Fruit fly (Drosophila melanogaster): ENCODE data around the gene kra.

kra gene

DNA sequence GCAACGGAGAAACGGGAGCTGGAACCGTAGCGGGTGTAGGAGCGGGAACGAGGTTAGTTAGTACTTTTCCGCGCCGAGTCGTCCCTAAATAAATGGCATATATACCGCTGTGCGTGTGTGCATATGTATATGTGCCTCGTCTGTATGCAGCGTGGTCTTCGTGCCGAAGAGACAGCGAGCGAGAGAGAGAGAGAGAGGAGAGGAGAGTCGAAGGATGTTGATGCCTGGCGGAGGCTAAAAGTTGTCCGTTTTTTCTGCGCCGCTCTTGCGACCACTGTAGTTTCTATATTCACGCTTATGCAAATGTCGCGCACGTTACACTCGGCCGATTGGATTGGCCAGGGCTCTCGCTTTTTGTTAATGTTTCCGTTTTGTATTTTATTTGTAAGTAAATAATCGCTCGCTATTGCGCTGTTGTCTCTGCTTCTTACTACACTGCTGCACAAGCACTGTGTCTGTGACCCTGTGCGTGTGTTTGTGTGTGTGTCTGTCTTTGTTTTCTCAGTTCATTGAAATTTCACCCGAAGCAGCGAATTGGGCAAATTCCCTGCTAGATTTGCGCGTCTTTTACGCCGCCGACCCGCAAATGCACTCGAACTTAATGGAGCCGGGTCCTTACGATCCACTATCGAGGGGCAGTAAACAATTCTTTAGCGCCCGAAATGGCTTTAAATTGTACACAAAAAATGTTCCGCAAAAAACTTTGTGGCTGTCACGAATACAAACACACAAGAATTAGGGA lies 11.6 kb upstream of the kra start, which contains the start of gene Rga:
Rga (minus strand) TSS at position 741 of the 742 bp plus-strand sequence.
- TF ChIP-seq ss (GFP tag; optimal IDR thresholded peaks at IDR 0.05): peak; percentile 33 to 38
- peak; percentile 28 for TF ChIP-seq fd85E (GFP tag; optimal IDR thresholded peaks at IDR 0.05)
- TF ChIP-seq lz (GFP tag; optimal IDR thresholded peaks at IDR 0.05): no peak
- no peak for TF ChIP-seq CG4318 (GFP tag; optimal IDR thresholded peaks at IDR 0.05)
- TF ChIP-seq Sox14 (GFP tag; optimal IDR thresholded peaks at IDR 0.05): peak; percentile 67
- TF ChIP-seq Sox102F (GFP tag; optimal IDR thresholded peaks at IDR 0.05): no peak
- peak; percentile 22 for TF ChIP-seq CG6854 (GFP tag; optimal IDR thresholded peaks at IDR 0.05)
- TF ChIP-seq vri (GFP tag; optimal IDR thresholded peaks at IDR 0.05): peak; percentile 31
- no peak for TF ChIP-seq CG10631 (GFP tag; optimal IDR thresholded peaks at IDR 0.05)
- peak; percentile 86 for TF ChIP-seq svp (GFP tag)
- peak; percentile 54 for TF ChIP-seq CG9139 (GFP tag; optimal IDR thresholded peaks at IDR 0.05)
- peak; percentile 48 for TF ChIP-seq Eip78C (GFP tag)
- TF ChIP-seq Ets96B (tag; optimal IDR thresholded peaks at IDR 0.05): no peak
- no peak for TF ChIP-seq Smox (GFP tag; optimal IDR thresholded peaks at IDR 0.05)

DNA sequence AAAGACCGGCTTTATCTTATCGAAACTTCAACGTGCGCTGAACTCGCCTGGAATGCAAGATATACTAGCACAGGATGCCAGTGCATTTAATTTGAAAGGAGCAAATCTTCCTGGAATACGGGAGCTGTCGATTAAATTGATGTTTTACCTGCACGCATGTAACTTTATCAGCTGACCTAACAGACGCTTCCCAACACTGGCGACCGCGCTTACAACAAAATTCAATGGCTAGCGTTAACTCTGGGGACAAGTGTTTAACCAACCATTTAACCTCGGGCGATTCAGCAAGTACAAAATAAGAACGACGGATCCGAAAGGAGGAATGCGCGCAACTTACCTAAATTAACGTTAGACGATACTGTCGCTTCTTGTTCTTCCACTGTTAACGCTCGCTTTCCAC lies 10.8 kb upstream of the kra start:
- TF ChIP-seq cyc (GFP tag; optimal IDR thresholded peaks at IDR 0.05) (no peak), topi (GFP tag; optimal IDR thresholded peaks at IDR 0.05) (peak; percentile 6)

DNA sequence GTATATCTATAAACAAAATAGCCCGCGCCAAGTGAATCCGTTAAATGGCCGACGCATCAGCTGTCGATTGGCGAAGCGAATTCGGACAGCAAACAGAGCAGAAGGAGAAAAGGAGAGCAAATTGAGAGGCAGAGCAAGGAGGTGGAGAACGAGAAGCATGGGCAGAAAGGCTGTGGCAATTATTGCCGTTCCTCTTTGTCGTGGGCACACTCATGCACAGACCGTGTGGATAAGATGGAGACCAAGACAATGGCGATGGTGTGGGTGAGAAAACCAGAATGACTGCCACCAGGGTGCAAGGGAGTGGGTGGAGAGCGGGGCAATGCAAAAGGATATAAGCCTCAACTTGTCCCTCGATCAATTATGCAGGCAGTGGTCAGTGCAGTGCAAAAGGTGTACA lies 10.2 kb upstream of the kra start:
- TF ChIP-seq fd59A (GFP tag; optimal IDR thresholded peaks at IDR 0.05) (no peak), eg (GFP tag; IDR thresholded peaks at IDR 0.05) (no peak), Eip78C (GFP tag) (peak; percentile 65), Sox14 (GFP tag; optimal IDR thresholded peaks at IDR 0.05) (peak; percentile 14), CG6163 (GFP tag; IDR thresholded peaks at IDR 0.05) (peak; percentile 75), Eip75B (GFP tag; optimal IDR thresholded peaks at IDR 0.05) (peak; percentile 35), Sox102F (GFP tag; optimal IDR thresholded peaks at IDR 0.05) (no peak)

DNA sequence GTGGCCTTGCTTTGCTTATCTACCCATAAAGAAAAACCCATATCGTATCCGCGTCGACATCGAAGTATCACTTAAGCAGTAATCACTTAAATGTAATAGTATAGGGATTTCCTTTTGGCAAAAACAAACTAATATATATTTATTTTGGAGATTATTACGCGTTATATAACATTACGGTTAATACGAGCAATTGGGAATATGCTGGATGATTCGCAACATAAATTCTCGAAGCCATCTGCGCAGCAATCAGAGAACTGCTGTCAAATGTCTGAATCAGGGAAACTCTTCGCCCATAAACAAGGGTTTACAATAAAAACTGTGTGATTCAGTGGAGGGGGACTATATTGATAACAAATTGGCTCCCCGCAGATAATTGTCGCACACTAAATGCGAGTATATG lies 9.7 kb upstream of the kra start:
- peak; percentile 11 for TF ChIP-seq vri (GFP tag; optimal IDR thresholded peaks at IDR 0.05)
- TF ChIP-seq CG6808 (GFP tag; optimal IDR thresholded peaks at IDR 0.05): no peak
- TF ChIP-seq CG8319 (GFP tag; optimal IDR thresholded peaks at IDR 0.05): no peak

DNA sequence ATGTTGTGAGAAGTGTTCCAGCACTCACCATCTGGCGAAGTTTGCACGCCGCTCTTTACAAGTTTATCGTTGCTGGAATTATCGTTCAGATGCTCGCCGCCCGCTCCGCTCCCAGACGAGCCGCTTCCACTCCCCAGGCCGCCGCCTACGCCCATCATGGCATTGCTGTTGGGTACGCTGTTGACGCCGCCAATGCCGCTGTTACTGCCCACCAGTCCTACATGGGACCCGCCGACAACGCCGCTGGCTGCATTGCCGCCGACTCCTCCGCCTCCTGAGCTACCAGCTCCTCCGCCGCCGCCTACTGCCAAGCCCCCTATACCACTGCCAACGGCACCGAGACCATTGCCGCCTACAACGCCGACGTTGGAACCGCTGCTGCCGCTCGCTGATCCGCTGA lies 7.5 kb upstream of the kra start:
- TF ChIP-seq pdm3 (GFP tag; optimal IDR thresholded peaks at IDR 0.05) (no peak), CG15336 (GFP tag; IDR thresholded peaks at IDR 0.05) (no peak), CG9139 (GFP tag; optimal IDR thresholded peaks at IDR 0.05) (no peak), spab (GFP tag; optimal IDR thresholded peaks at IDR 0.05) (no peak), CG11294 (GFP tag; IDR thresholded peaks at IDR 0.05) (no peak), CG11902 (GFP tag; optimal IDR thresholded peaks at IDR 0.05) (no peak), CG4318 (GFP tag; optimal IDR thresholded peaks at IDR 0.05) (no peak), CG6854 (GFP tag; optimal IDR thresholded peaks at IDR 0.05) (no peak), CG6792 (GFP tag; optimal IDR thresholded peaks at IDR 0.05) (no peak), fd59A (GFP tag; optimal IDR thresholded peaks at IDR 0.05) (no peak), dsx (GFP tag; optimal IDR thresholded peaks at IDR 0.05; ENCODE audit: poor library complexity, severe bottlenecking) (no peak), Hr38 (GFP tag; optimal IDR thresholded peaks at IDR 0.05) (no peak), vri (GFP tag; optimal IDR thresholded peaks at IDR 0.05) (no peak), Blimp-1 (GFP tag; optimal IDR thresholded peaks at IDR 0.05) (no peak), Ets21C (GFP tag; optimal IDR thresholded peaks at IDR 0.05) (no peak)

Data from whole organism, prepupa.